Worm (Caenorhabditis elegans): ENCODE results near the gene lips-10.
"Not testable (repeated sequence)": the region's sequence is repeated elsewhere in the genome, so short reads cannot be mapped to it uniquely, and the experiment has no call there.

lips-10 gene

DNA sequence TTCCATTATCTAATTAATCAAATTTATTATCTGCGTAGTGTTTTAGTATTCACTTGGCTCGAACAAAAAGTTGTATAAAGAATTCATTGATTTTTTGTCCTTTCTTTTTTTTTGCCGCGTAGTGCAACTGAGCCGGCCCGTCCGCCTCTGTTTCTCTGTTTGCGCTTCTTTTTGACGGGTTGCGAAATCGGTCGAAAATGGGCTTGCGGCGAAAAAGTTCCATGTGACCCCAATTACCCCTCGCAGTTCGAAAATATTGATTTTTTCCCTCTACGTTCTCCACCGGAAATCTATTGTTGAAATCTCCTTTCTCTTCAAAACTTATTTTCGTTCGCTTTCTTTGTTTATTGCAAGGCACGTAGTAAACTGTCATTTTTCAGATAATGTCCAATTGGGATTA lies 18.5 kb downstream of the lips-10 start, which contains the start of gene zyg-9 (continued):
- TF ChIP-seq dpl-1 (GFP tag; optimal IDR thresholded peaks at IDR 0.05) (no peak), egrh-3 (GFP tag; IDR thresholded peaks at IDR 0.05) (no peak), cebp-1 (GFP tag; IDR thresholded peaks at IDR 0.05) (peak; percentile 96), cebp-1 (tag; optimal IDR thresholded peaks at IDR 0.05) (peak; percentile 99), dpff-1 (tag; optimal IDR thresholded peaks at IDR 0.05) (no peak)

DNA sequence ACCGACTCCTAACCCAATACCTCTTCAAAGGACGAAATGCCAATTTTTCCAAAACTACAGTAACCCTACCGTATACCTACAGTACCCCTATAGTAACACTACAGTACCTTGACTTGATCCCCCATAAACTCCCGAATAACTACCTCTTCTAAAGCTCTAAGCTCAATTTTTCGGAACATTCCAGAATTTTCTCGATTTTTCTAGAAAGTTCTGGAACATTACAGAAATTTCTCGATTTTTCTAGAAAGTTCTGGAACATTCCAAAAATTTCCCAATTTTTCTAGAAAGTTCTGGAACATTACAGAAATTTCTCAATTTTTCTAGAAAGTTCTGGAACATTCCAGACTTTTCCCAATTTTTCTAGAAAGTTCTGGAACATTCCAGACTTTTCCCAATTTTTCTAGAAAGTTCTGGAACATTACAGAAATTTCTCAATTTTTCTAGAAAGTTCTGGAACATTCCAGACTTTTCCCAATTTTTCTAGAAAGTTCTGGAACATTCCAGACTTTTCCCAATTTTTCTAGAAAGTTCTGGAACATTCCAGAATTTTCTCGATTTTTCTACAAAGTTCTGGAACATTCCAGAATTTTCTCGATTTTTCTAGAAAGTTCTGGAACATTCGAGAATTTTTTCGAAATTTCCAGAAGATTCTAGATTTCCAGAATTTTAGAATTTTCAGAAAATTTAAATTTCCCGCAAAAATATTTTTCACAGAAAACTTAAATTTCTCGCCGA lies 21.0 kb downstream of the lips-10 start:
- TF ChIP-seq hsf-1 (GFP tag; IDR thresholded peaks at IDR 0.05), result peak; percentile 97
- peak; percentile 79; the same call in 1 of the 2 replicates for TF ChIP-seq aptf-3 (GFP tag; IDR thresholded peaks at IDR 0.05)
- peak; percentile 68; the same call in 1 of the 2 replicates for TF ChIP-seq madf-3 (GFP tag; IDR thresholded peaks at IDR 0.05)
- peak; percentile 51 for TF ChIP-seq egrh-3 (GFP tag; IDR thresholded peaks at IDR 0.05)
- TF ChIP-seq madf-6 (GFP tag; IDR thresholded peaks at IDR 0.05), result peak; percentile 27
- TF ChIP-seq rpc-1 (optimal IDR thresholded peaks at IDR 0.05), result peak; percentile 3
- not testable (repeated sequence) for TF ChIP-seq rpc-1 (tag; optimal IDR thresholded peaks at IDR 0.05)
- peak; percentile 18; the same call in 1 of the 2 replicates for TF ChIP-seq rcor-1 (GFP tag; IDR thresholded peaks at IDR 0.05)
- TF ChIP-seq dox-1 (GFP tag; IDR thresholded peaks at IDR 0.05), result peak; percentile 68
- 0 out of 2 replicates have a peak, but pooled peaks have one; percentile 33 for TF ChIP-seq ceh-40 (GFP tag; IDR thresholded peaks at IDR 0.05)

ce11 chrII:8464448-8464898 lies 25.5 kb downstream of the lips-10 start, which contains the start of gene fars-3:
TSS of gene fars-3 (plus strand) at chrII:8464848.
- peak; percentile 71 for TF ChIP-seq hrde-1 (tag; optimal IDR thresholded peaks at IDR 0.05; ENCODE audit: borderline replicate concordance)
- TF ChIP-seq F52B5.7 (tag; optimal IDR thresholded peaks at IDR 0.05), result no peak
- TF ChIP-seq bed-2 (GFP tag; IDR thresholded peaks at IDR 0.05), result no peak
- TF ChIP-seq Y56A3A.18 (GFP tag; IDR thresholded peaks at IDR 0.05), result no peak
- no peak for TF ChIP-seq attf-3 (GFP tag; conservative IDR thresholded peaks at IDR 0.05)
- peak; percentile 57 for TF ChIP-seq snpc-3.4 (tag; optimal IDR thresholded peaks at IDR 0.05)
- TF ChIP-seq nhr-27 (tag; optimal IDR thresholded peaks at IDR 0.05), result peak; percentile 55
- TF ChIP-seq madf-10 (tag; optimal IDR thresholded peaks at IDR 0.05), result no peak
- TF ChIP-seq hmg-1.2 (GFP tag; IDR thresholded peaks at IDR 0.05), result peak; percentile 41
- TF ChIP-seq athp-1 (tag; optimal IDR thresholded peaks at IDR 0.05), result peak; percentile 57
- TF ChIP-seq lin-35 (GFP tag; optimal IDR thresholded peaks at IDR 0.05), result peak in 1 of 3 experiments; percentile 49
- TF ChIP-seq him-1 (tag; optimal IDR thresholded peaks at IDR 0.05), result no peak
- no peak for TF ChIP-seq dpff-1 (tag; optimal IDR thresholded peaks at IDR 0.05)
- TF ChIP-seq somi-1 (GFP tag; optimal IDR thresholded peaks at IDR 0.05), result no peak
- no peak for TF ChIP-seq mel-28 (tag; optimal IDR thresholded peaks at IDR 0.05; ENCODE audit: borderline replicate concordance)
- TF ChIP-seq C17E4.6 (GFP tag; IDR thresholded peaks at IDR 0.05), result no peak
- TF ChIP-seq mcd-1 (GFP tag; IDR thresholded peaks at IDR 0.05), result no peak
- TF ChIP-seq Y67H2A.10 (GFP tag; conservative IDR thresholded peaks at IDR 0.05), result 0 out of 2 replicates have a peak, but pooled peaks have one; percentile 32
- no peak for TF ChIP-seq mes-4 (tag; optimal IDR thresholded peaks at IDR 0.05)
- no peak for TF ChIP-seq snpc-1.3 (tag; optimal IDR thresholded peaks at IDR 0.05; ENCODE audit: insufficient read depth)
- 0 out of 2 replicates have a peak, but pooled peaks have one; percentile 6 for TF ChIP-seq ztf-6 (GFP tag; IDR thresholded peaks at IDR 0.05)
- no peak for TF ChIP-seq ceh-27 (GFP tag; optimal IDR thresholded peaks at IDR 0.05)
- no peak for TF ChIP-seq lag-1 (GFP tag; IDR thresholded peaks at IDR 0.05)
- TF ChIP-seq madf-8 (GFP tag; conservative IDR thresholded peaks at IDR 0.05), result peak; percentile 15; the same call in 1 of the 2 replicates
- no peak for TF ChIP-seq nhr-120 (GFP tag; IDR thresholded peaks at IDR 0.05)
- no peak for TF ChIP-seq T07F8.4 (tag; optimal IDR thresholded peaks at IDR 0.05)
- no peak for TF ChIP-seq rec-8 (tag; optimal IDR thresholded peaks at IDR 0.05)
- no peak for TF ChIP-seq tbx-9 (tag; optimal IDR thresholded peaks at IDR 0.05; ENCODE audit: borderline replicate concordance)
- TF ChIP-seq akir-1 (GFP tag; optimal IDR thresholded peaks at IDR 0.05), result no peak
- TF ChIP-seq ekl-4 (GFP tag; IDR thresholded peaks at IDR 0.05), result peak; percentile 72; the same call in 1 of the 2 replicates
- no peak for TF ChIP-seq nfya-1 (tag; optimal IDR thresholded peaks at IDR 0.05; ENCODE audit: borderline replicate concordance, insufficient read depth)
